Worm (Caenorhabditis elegans) whole organism, late embryonic: Measurements from ENCODE around the gene smcr-8.
A peak's percentile ranks its signal among the peaks of the same experiment; 100 is the strongest.

Experiments
- C08G9.2 ChIP-seq: sonication (generic microtip); optimal IDR thresholded peaks from 2 replicates; lab custom pipeline; 2016; ENCODE audit warnings: mild to moderate bottlenecking, missing genetic modification characterization, moderate library complexity, missing compliant biosample characterization
- C38D4.7 ChIP-seq: fragments of 200-800 bp; sonication (Bioruptor generic); optimal IDR thresholded peaks from 2 replicates; lab custom pipeline; 2018; ENCODE audit warnings: mild to moderate bottlenecking, missing genetic modification characterization, moderate library complexity, missing compliant biosample characterization
- F13H6.1 ChIP-seq: sonication (generic microtip); optimal IDR thresholded peaks from 2 replicates; lab custom pipeline; 2016; ENCODE audit warnings: missing genetic modification characterization, missing compliant biosample characterization
- K09A11.1 ChIP-seq: sonication (generic microtip); optimal IDR thresholded peaks from 2 replicates; lab custom pipeline; 2017; ENCODE audit warnings: antibody characterized with exemption, mild to moderate bottlenecking, missing genetic modification characterization, missing compliant biosample characterization; ENCODE audit not compliant: insufficient read depth
- T23F11.4 ChIP-seq: fragments of 200-800 bp; sonication (Bioruptor generic); optimal IDR thresholded peaks from 2 replicates; lab custom pipeline; 2018; ENCODE audit warnings: mild to moderate bottlenecking, missing genetic modification characterization, missing compliant biosample characterization
- ahr-1 ChIP-seq: sonication (generic microtip); optimal IDR thresholded peaks from 2 replicates; lab custom pipeline; 2016; ENCODE audit warnings: missing genetic modification characterization, missing compliant biosample characterization
- ama-1 ChIP-seq: fragments of 150-350 bp; optimal IDR thresholded peaks from 2 replicates; lab custom pipeline; 2014
- ceh-14 ChIP-seq: sonication (generic microtip); optimal IDR thresholded peaks from 2 replicates; lab custom pipeline; 2016; ENCODE audit warnings: missing genotype, missing genetic modification characterization, missing compliant biosample characterization
- ceh-18 ChIP-seq: sonication (generic microtip); optimal IDR thresholded peaks from 2 replicates; lab custom pipeline; 2016; ENCODE audit warnings: missing genetic modification characterization, missing compliant biosample characterization
- ceh-19 ChIP-seq: fragments of 200-800 bp; sonication (Bioruptor generic); optimal IDR thresholded peaks from 2 replicates; lab custom pipeline; 2018; ENCODE audit warnings: mild to moderate bottlenecking, missing genetic modification characterization, missing compliant biosample characterization
- ceh-2 ChIP-seq: sonication (generic microtip); optimal IDR thresholded peaks from 2 replicates; lab custom pipeline; 2016; ENCODE audit warnings: missing genotype, missing genetic modification characterization, missing compliant biosample characterization
- ceh-22 ChIP-seq: sonication (generic microtip); optimal IDR thresholded peaks from 2 replicates; lab custom pipeline; 2017; ENCODE audit warnings: missing biosample characterization, missing genetic modification characterization
- ceh-24 ChIP-seq: sonication (generic microtip); optimal IDR thresholded peaks from 2 replicates; lab custom pipeline; 2016; ENCODE audit warnings: mild to moderate bottlenecking, missing genetic modification characterization, missing compliant biosample characterization
- ceh-31 ChIP-seq: sonication (generic microtip); optimal IDR thresholded peaks from 2 replicates; lab custom pipeline; 2016; ENCODE audit warnings: missing genetic modification characterization, missing compliant biosample characterization
- ceh-45 ChIP-seq: fragments of 200-800 bp; sonication (Bioruptor generic); IDR thresholded peaks from 2 replicates; pipeline ENCODE4 v1.3.6; 2022; ENCODE audit warnings: missing genetic modification reagents, missing genetic modification characterization, missing compliant biosample characterization
- ceh-48 ChIP-seq: sonication (generic microtip); optimal IDR thresholded peaks from 2 replicates; lab custom pipeline; 2016; ENCODE audit warnings: missing genetic modification characterization, inconsistent platforms, missing compliant biosample characterization
- ceh-6 ChIP-seq: fragments of 200-800 bp; sonication (Bioruptor generic); optimal IDR thresholded peaks from 2 replicates; lab custom pipeline; 2018; ENCODE audit warnings: mild to moderate bottlenecking, missing genetic modification characterization, missing compliant biosample characterization
- dmd-4 ChIP-seq: sonication (generic microtip); optimal IDR thresholded peaks from 2 replicates; lab custom pipeline; 2016; ENCODE audit warnings: borderline replicate concordance, missing genetic modification characterization, missing compliant biosample characterization
- ets-4 ChIP-seq: sonication (generic microtip); optimal IDR thresholded peaks from 2 replicates; lab custom pipeline; 2016; ENCODE audit warnings: missing genetic modification characterization, missing compliant biosample characterization
- fax-1 ChIP-seq: sonication (generic microtip); optimal IDR thresholded peaks from 2 replicates; lab custom pipeline; 2016; ENCODE audit warnings: missing genotype, missing genetic modification characterization, missing compliant biosample characterization
- gmeb-2 ChIP-seq: sonication (generic microtip); optimal IDR thresholded peaks from 2 replicates; lab custom pipeline; 2016; ENCODE audit warnings: missing genetic modification characterization, inconsistent platforms, missing compliant biosample characterization
- hlh-13 ChIP-seq: fragments of 200-800 bp; sonication (Bioruptor generic); optimal IDR thresholded peaks from 2 replicates; lab custom pipeline; 2018; ENCODE audit warnings: mild to moderate bottlenecking, missing genetic modification characterization, missing compliant biosample characterization
- hlh-30 ChIP-seq: sonication (generic microtip); optimal IDR thresholded peaks from 2 replicates; lab custom pipeline; 2017; ENCODE audit warnings: antibody characterized with exemption, missing genetic modification characterization, missing compliant biosample characterization; ENCODE audit not compliant: insufficient read depth
- hlh-6 ChIP-seq: sonication (generic microtip); optimal IDR thresholded peaks from 2 replicates; lab custom pipeline; 2016; ENCODE audit warnings: missing genotype, missing genetic modification characterization, missing compliant biosample characterization
- hlh-8 ChIP-seq: sonication (generic microtip); optimal IDR thresholded peaks from 2 replicates; lab custom pipeline; 2016; ENCODE audit warnings: missing genotype, missing genetic modification characterization, missing compliant biosample characterization
- lim-6 ChIP-seq: sonication (generic microtip); optimal IDR thresholded peaks from 2 replicates; lab custom pipeline; 2016; ENCODE audit warnings: missing genetic modification characterization, missing compliant biosample characterization
- mec-3 ChIP-seq: sonication (generic microtip); optimal IDR thresholded peaks from 2 replicates; lab custom pipeline; 2016; ENCODE audit warnings: borderline replicate concordance, missing genetic modification characterization, missing compliant biosample characterization
- nfya-1 ChIP-seq: sonication (generic microtip); optimal IDR thresholded peaks from 2 replicates; lab custom pipeline; 2017; ENCODE audit warnings: missing genetic modification characterization, mild to moderate bottlenecking, missing compliant biosample characterization, antibody characterized with exemption, moderate library complexity
- nhr-11 ChIP-seq: fragments of 150-350 bp; optimal IDR thresholded peaks from 2 replicates; lab custom pipeline; 2014; ENCODE audit warnings: missing biosample characterization, missing genetic modification characterization
- odd-2 ChIP-seq: sonication (generic microtip); optimal IDR thresholded peaks from 2 replicates; lab custom pipeline; 2017; ENCODE audit warnings: antibody characterized with exemption, mild to moderate bottlenecking, missing genetic modification characterization, missing compliant biosample characterization
- pag-3 ChIP-seq: sonication (generic microtip); optimal IDR thresholded peaks from 2 replicates; lab custom pipeline; 2016; ENCODE audit warnings: missing compliant biosample characterization, missing genetic modification characterization, borderline replicate concordance
- pat-9 ChIP-seq: fragments of 200-800 bp; sonication (Bioruptor generic); optimal IDR thresholded peaks from 2 replicates; lab custom pipeline; 2018; ENCODE audit warnings: mild to moderate bottlenecking, missing genetic modification characterization, moderate library complexity, missing compliant biosample characterization
- pqm-1 ChIP-seq: sonication (generic microtip); optimal IDR thresholded peaks from 2 replicates; lab custom pipeline; 2016; ENCODE audit warnings: missing genetic modification characterization, missing compliant biosample characterization
- pros-1 ChIP-seq: fragments of 150-350 bp; optimal IDR thresholded peaks from 2 replicates; lab custom pipeline; 2014; ENCODE audit warnings: missing biosample characterization, missing genetic modification reagents, missing genetic modification characterization
- sox-4 ChIP-seq: sonication (generic microtip); optimal IDR thresholded peaks from 2 replicates; lab custom pipeline; 2017; ENCODE audit warnings: mild to moderate bottlenecking, missing genetic modification characterization, inconsistent platforms, missing compliant biosample characterization
- syd-9 ChIP-seq: sonication (generic microtip); optimal IDR thresholded peaks from 2 replicates; lab custom pipeline; 2016; ENCODE audit warnings: mild to moderate bottlenecking, missing genetic modification characterization, moderate library complexity, missing compliant biosample characterization
- tbx-2 ChIP-seq: sonication (generic microtip); optimal IDR thresholded peaks from 2 replicates; lab custom pipeline; 2016; ENCODE audit warnings: missing genetic modification characterization, missing compliant biosample characterization
- tbx-7 ChIP-seq: sonication (generic microtip); optimal IDR thresholded peaks from 2 replicates; lab custom pipeline; 2016; ENCODE audit warnings: missing genotype, missing genetic modification characterization, missing compliant biosample characterization
- ttx-3 ChIP-seq: sonication (generic microtip); optimal IDR thresholded peaks from 2 replicates; lab custom pipeline; 2016; ENCODE audit warnings: missing genetic modification reagents, missing genetic modification characterization, missing compliant biosample characterization
- unc-3 ChIP-seq, 2 experiments: fragments of 200-800 bp in 1 of 2; sonication (Bioruptor generic) in 1 of 2; sonication (generic microtip) in 1 of 2; conservative IDR thresholded peaks in 1 of 2; optimal IDR thresholded peaks in 1 of 2; 2 replicates each; pipeline versions ENCODE4 v1.3.6 to Lab custom; 2016 to 2022; ENCODE audit warnings: missing compliant biosample characterization in 2 of 2, missing genetic modification characterization in 2 of 2, missing genetic modification reagents in 1 of 2
- unc-42 ChIP-seq: sonication (generic microtip); optimal IDR thresholded peaks from 2 replicates; lab custom pipeline; 2016; ENCODE audit warnings: missing genotype, missing genetic modification characterization, missing compliant biosample characterization
- unc-55 ChIP-seq: sonication (generic microtip); optimal IDR thresholded peaks from 2 replicates; lab custom pipeline; 2017; ENCODE audit warnings: missing biosample characterization, missing genetic modification reagents, missing genetic modification characterization
- zip-5 ChIP-seq: sonication (generic microtip); optimal IDR thresholded peaks from 2 replicates; lab custom pipeline; 2016; ENCODE audit warnings: missing genetic modification characterization, missing compliant biosample characterization
- ztf-16 ChIP-seq: sonication (generic microtip); optimal IDR thresholded peaks from 2 replicates; lab custom pipeline; 2017; ENCODE audit warnings: missing genetic modification characterization, missing compliant biosample characterization

Gene smcr-8

ce11 chrIII:5013915-5014346 is 14.8 kb downstream of the smcr-8 start (continued):
- peak; percentile 74 for TF ChIP-seq ceh-19 (GFP tag; lab: Kevin White, UChicago)
- peak; percentile 70 for TF ChIP-seq ceh-2 (tag; lab: Kevin White, UChicago)
- no peak for TF ChIP-seq ttx-3 (tag; lab: Kevin White, UChicago)
- peak; percentile 65 for TF ChIP-seq hlh-8 (tag; lab: Kevin White, UChicago)
- TF ChIP-seq unc-3 (GFP tag; conservative IDR thresholded peaks at IDR 0.05; lab: Robert Waterston, UW): no peak
- no peak for TF ChIP-seq unc-3 (tag; optimal IDR thresholded peaks at IDR 0.05; lab: Kevin White, UChicago)
- peak; percentile 23 for TF ChIP-seq pqm-1 (tag; lab: Kevin White, UChicago)
- TF ChIP-seq hlh-13 (GFP tag; lab: Kevin White, UChicago): no peak
- TF ChIP-seq ceh-18: peak; percentile 96
- peak; percentile 83 for TF ChIP-seq syd-9 (tag; lab: Kevin White, UChicago)
- TF ChIP-seq tbx-2: peak; percentile 97
- TF ChIP-seq ceh-22 (tag; lab: Kevin White, UChicago): no peak
- TF ChIP-seq fax-1 (tag; lab: Kevin White, UChicago): peak; percentile 39
- TF ChIP-seq ceh-24 (tag; lab: Kevin White, UChicago): no peak
- peak; percentile 73 for TF ChIP-seq hlh-30 (tag; lab: Kevin White, UChicago)
- TF ChIP-seq ceh-45 (GFP tag; lab: Robert Waterston, UW): no peak

DNA sequence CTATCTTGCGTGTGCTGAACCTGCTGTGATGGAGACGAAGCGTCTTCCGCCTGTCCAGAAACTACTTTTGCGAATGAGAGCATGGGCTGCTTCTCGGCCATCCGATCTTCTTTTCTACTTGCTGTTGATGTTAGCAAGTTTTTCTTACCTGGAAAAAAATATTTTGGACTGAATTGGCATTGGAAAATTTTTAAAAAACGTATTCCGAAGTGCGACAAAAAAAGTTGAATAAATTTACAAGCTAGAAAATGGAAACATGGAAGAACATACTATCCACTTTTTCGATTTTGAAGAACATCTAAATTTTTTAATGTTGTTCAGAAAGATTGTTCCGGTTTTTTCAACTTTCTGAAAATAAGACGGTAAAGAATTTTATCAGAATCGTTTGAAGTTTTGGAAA is 18.4 kb downstream of the smcr-8 start, which contains the start of gene larp-1:
Gene larp-1, minus strand, starts transcription at position 101 of the 400 bp plus-strand sequence.
- TF ChIP-seq ama-1 (lab: Kevin White, UChicago): no peak

DNA sequence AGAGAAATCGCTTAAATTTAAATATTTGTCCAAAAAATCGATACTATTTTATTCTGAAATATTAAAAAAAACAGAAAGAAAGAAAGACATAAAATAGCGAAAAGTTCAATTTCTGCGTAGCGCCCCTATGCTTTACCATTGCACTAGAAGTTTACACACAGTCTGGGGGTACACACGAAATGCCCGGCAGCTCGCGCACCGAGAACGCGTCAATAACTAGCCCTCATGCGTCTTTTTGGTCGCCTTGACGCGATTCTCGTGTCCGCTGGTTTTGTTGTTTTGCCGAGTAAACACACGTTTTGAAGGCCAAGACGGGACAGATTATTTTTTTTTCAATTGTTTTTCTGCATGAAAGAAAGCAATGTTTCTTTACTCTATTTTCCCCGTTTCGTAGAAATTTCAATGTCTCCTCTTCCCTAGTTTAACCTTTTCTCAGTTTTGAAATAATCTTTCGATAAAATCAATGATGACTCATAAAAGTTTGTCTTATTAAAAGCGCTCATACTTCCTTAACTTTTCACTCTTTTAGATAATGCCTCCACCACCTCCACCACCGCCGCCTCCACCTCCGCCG is 19.0 kb downstream of the smcr-8 start, which contains the start of gene wip-1:
Gene wip-1, plus strand, starts transcription at position 524 of the 574 bp plus-strand sequence.
- TF ChIP-seq ztf-16: peak; percentile 84
- peak; percentile 85 for TF ChIP-seq pat-9
- TF ChIP-seq nhr-11 (tag; lab: Kevin White, UChicago): no peak
- peak; percentile 65 for TF ChIP-seq unc-55
- TF ChIP-seq syd-9 (tag; lab: Kevin White, UChicago): peak; percentile 78
- TF ChIP-seq tbx-7: peak; percentile 51
- TF ChIP-seq ceh-31 (tag; lab: Kevin White, UChicago): peak; percentile 91
- peak; percentile 58 for TF ChIP-seq fax-1 (tag; lab: Kevin White, UChicago)
- no peak for TF ChIP-seq pag-3 (tag; lab: Kevin White, UChicago)
- peak; percentile 5 for TF ChIP-seq lim-6 (tag; lab: Kevin White, UChicago)
- peak; percentile 37 for TF ChIP-seq gmeb-2 (tag; lab: Kevin White, UChicago)
- TF ChIP-seq ceh-14 (tag; lab: Kevin White, UChicago): peak; percentile 89
- TF ChIP-seq K09A11.1 (tag; lab: Kevin White, UChicago): peak; percentile 80
- TF ChIP-seq sox-4 (tag; lab: Kevin White, UChicago): peak; percentile 31
- peak; percentile 73 for TF ChIP-seq ceh-6 (GFP tag; lab: Kevin White, UChicago)
- TF ChIP-seq nfya-1 (tag; lab: Kevin White, UChicago): peak; percentile 94
- peak; percentile 87 for TF ChIP-seq hlh-30 (tag; lab: Kevin White, UChicago)
- peak; percentile 15 for TF ChIP-seq dmd-4 (tag; lab: Kevin White, UChicago)
- TF ChIP-seq C08G9.2 (tag; lab: Kevin White, UChicago): peak; percentile 66
- peak; percentile 64 for TF ChIP-seq T23F11.4 (GFP tag; lab: Kevin White, UChicago)
- peak; percentile 49 for TF ChIP-seq hlh-8 (tag; lab: Kevin White, UChicago)
- TF ChIP-seq ceh-2 (tag; lab: Kevin White, UChicago): peak; percentile 69
- peak; percentile 69 for TF ChIP-seq ceh-48 (tag; lab: Kevin White, UChicago)
- no peak for TF ChIP-seq mec-3 (tag; lab: Kevin White, UChicago)
- TF ChIP-seq unc-3 (GFP tag; conservative IDR thresholded peaks at IDR 0.05; lab: Robert Waterston, UW): 0 out of 2 replicates have a peak, but pooled peaks have one; percentile 51
- peak; percentile 71 for TF ChIP-seq unc-3 (tag; optimal IDR thresholded peaks at IDR 0.05; lab: Kevin White, UChicago)
- no peak for TF ChIP-seq odd-2
- peak; percentile 32 for TF ChIP-seq ahr-1 (tag; lab: Kevin White, UChicago)
- TF ChIP-seq ets-4 (tag; lab: Kevin White, UChicago): peak; percentile 98
- peak; percentile 80 for TF ChIP-seq F13H6.1 (tag; lab: Kevin White, UChicago)
- TF ChIP-seq ceh-24 (tag; lab: Kevin White, UChicago): no peak
- TF ChIP-seq ttx-3 (tag; lab: Kevin White, UChicago): peak; percentile 58
- TF ChIP-seq zip-5 (tag; lab: Kevin White, UChicago): peak; percentile 41
- peak; percentile 30 for TF ChIP-seq C38D4.7 (GFP tag; lab: Kevin White, UChicago)
- TF ChIP-seq pqm-1 (tag; lab: Kevin White, UChicago): peak; percentile 72
- TF ChIP-seq unc-42 (tag; lab: Kevin White, UChicago): peak; percentile 66
- TF ChIP-seq pros-1 (tag; lab: Kevin White, UChicago): no peak
- peak; percentile 72 for TF ChIP-seq hlh-6 (tag; lab: Kevin White, UChicago)
